Worm (Caenorhabditis elegans): ENCODE data around the gene K08H2.3.

DNA sequence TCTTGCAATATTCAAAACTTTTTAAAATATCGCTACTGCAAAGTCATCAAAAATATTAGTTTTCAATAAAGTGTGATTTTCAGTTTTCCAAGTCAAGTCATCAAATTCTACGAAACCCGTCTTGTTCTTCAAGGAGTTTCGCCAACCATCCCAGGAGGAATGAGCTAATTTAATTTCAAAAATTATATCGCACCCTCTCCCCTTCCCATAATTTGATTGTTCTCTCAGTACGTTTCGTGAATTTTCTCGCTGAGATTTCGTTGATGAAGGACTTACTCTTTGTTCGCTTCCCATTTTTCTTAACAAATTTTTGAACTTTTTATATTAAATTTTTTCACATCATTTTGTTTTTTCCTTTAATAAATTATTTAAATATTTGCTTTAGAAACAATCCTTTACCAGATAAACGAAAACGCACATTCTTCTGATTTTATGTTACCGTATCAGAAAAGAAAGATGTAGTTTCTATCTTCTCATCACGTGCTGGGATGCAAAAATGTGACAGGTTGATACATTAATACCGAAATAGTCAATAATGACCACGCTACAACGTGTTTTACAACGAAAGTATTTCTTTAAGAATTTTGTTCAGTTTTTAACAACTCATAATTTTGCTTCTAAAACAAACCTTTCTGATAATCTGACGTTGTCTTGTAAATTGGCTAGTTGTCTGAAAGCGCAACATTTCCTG is 9.6 kb downstream of the K08H2.3 start:
- TF ChIP-seq flt-1 (GFP tag; IDR thresholded peaks at IDR 0.05) (no peak), klf-2 (GFP tag; conservative IDR thresholded peaks at IDR 0.05) (no peak), cog-1 (tag; optimal IDR thresholded peaks at IDR 0.05) (no peak), med-1 (GFP tag; optimal IDR thresholded peaks at IDR 0.05; ENCODE audit: insufficient read depth) (no peak), ztf-29 (GFP tag; IDR thresholded peaks at IDR 0.05) (no peak), T22C8.4 (GFP tag; IDR thresholded peaks at IDR 0.05) (no peak), tab-1 (GFP tag; IDR thresholded peaks at IDR 0.05) (no peak), ztf-23 (GFP tag; IDR thresholded peaks at IDR 0.05) (no peak)
